Fruit fly (Drosophila melanogaster): ENCODE measurements around the gene CG12093.

Gene CG12093

dm6 chr3L:2733208-2733607 is 40.6 kb downstream of the CG12093 start (continued):
- TF ChIP-seq stwl (tag; optimal IDR thresholded peaks at IDR 0.05) (no peak), Dll (GFP tag; IDR thresholded peaks at IDR 0.05; ENCODE audit: partially characterized antibody) (no peak), CrebB (tag; optimal IDR thresholded peaks at IDR 0.05) (peak; percentile 31), CG2712 (tag; optimal IDR thresholded peaks at IDR 0.05) (peak; percentile 63), CG34224 (GFP tag; IDR thresholded peaks at IDR 0.05; ENCODE audit: partially characterized antibody) (no peak), CG17612 (GFP tag; IDR thresholded peaks at IDR 0.05) (peak; percentile 38; the same call in 1 of the 2 replicates), eyg (GFP tag; optimal IDR thresholded peaks at IDR 0.05) (peak; percentile 24), hth (optimal IDR thresholded peaks at IDR 0.05) (no peak), vnd (GFP tag; IDR thresholded peaks at IDR 0.05; ENCODE audit: partially characterized antibody) (no peak), fd64A (GFP tag; optimal IDR thresholded peaks at IDR 0.05) (no peak), CG10462 (GFP tag; optimal IDR thresholded peaks at IDR 0.05) (peak; percentile 36), oc (tag; optimal IDR thresholded peaks at IDR 0.05) (peak; percentile 20), nerfin-2 (GFP tag; IDR thresholded peaks at IDR 0.05; ENCODE audit: partially characterized antibody) (no peak), CG6272 (GFP tag; IDR thresholded peaks at IDR 0.05) (peak; percentile 9; the same call in 1 of the 2 replicates), Sry-δ (GFP tag; optimal IDR thresholded peaks at IDR 0.05) (peak; percentile 21), disco-r (GFP tag; optimal IDR thresholded peaks at IDR 0.05) (peak; percentile 48), Dip3 (GFP tag; optimal IDR thresholded peaks at IDR 0.05) (peak; percentile 49), CG31365 (tag; optimal IDR thresholded peaks at IDR 0.05) (no peak), fd3F (GFP tag; optimal IDR thresholded peaks at IDR 0.05) (peak; percentile 69), CG13775 (GFP tag; optimal IDR thresholded peaks at IDR 0.05) (peak; percentile 50), CG16863 (GFP tag; optimal IDR thresholded peaks at IDR 0.05) (peak; percentile 52), pan (optimal IDR thresholded peaks at IDR 0.05) (no peak), pan (GFP tag; optimal IDR thresholded peaks at IDR 0.05 in 1 of 2, IDR thresholded peaks at IDR 0.05 in 1 of 2) (peak in 1 of 2 experiments; percentile 83), CG6689 (GFP tag; IDR thresholded peaks at IDR 0.05) (peak; percentile 68), CG15479 (GFP tag; optimal IDR thresholded peaks at IDR 0.05) (no peak), usp (GFP tag; optimal IDR thresholded peaks at IDR 0.05) (no peak), ap (GFP tag; IDR thresholded peaks at IDR 0.05) (peak; percentile 52), CG18619 (GFP tag; optimal IDR thresholded peaks at IDR 0.05) (peak; percentile 60), CG1792 (GFP tag; optimal IDR thresholded peaks at IDR 0.05) (peak; percentile 31), Opbp (GFP tag; IDR thresholded peaks at IDR 0.05; ENCODE audit: partially characterized antibody) (no peak), ci (GFP tag; IDR thresholded peaks at IDR 0.05) (peak; percentile 76; the same call in 2 of the 3 replicates), CG4730 (GFP tag; IDR thresholded peaks at IDR 0.05) (peak; percentile 70; the same call in 1 of the 2 replicates), sug (tag; optimal IDR thresholded peaks at IDR 0.05) (peak; percentile 7), CG9437 (GFP tag; optimal IDR thresholded peaks at IDR 0.05) (peak; percentile 55), CG7839 (tag; optimal IDR thresholded peaks at IDR 0.05) (peak; percentile 73), CG12219 (GFP tag; optimal IDR thresholded peaks at IDR 0.05) (peak; percentile 60), bigmax (GFP tag; optimal IDR thresholded peaks at IDR 0.05) (no peak), CG18011 (GFP tag; optimal IDR thresholded peaks at IDR 0.05) (peak; percentile 38), gsb (GFP tag; IDR thresholded peaks at IDR 0.05) (peak; percentile 65), Nf-YC (tag; optimal IDR thresholded peaks at IDR 0.05) (no peak), CG10274 (GFP tag; optimal IDR thresholded peaks at IDR 0.05) (peak; percentile 35), nmo (GFP tag; optimal IDR thresholded peaks at IDR 0.05) (peak; percentile 68), knrl (GFP tag; IDR thresholded peaks at IDR 0.05; ENCODE audit: partially characterized antibody) (no peak), CG3407 (GFP tag; optimal IDR thresholded peaks at IDR 0.05) (peak; percentile 5), twi (tag; optimal IDR thresholded peaks at IDR 0.05) (no peak), B-H1 (GFP tag; IDR thresholded peaks at IDR 0.05) (peak; percentile 34; the same call in 1 of the 3 replicates), dmrt99B (tag; optimal IDR thresholded peaks at IDR 0.05) (peak; percentile 34), Jarid2 (GFP tag; optimal IDR thresholded peaks at IDR 0.05) (no peak), CG11696 (GFP tag; IDR thresholded peaks at IDR 0.05) (peak; percentile 42; the same call in 1 of the 2 replicates), Fer3 (tag; optimal IDR thresholded peaks at IDR 0.05) (peak; percentile 46)
